Fruit fly (Drosophila melanogaster): Measurements from ENCODE around the gene CAH8.

Gene CAH8

dm6 chr3R:22395409-22396178, 6.1 kb upstream of the CAH8 start (continued):
- TF ChIP-seq Doc2 (GFP tag; IDR thresholded peaks at IDR 0.05) (no peak), HLHmδ (GFP tag; optimal IDR thresholded peaks at IDR 0.05) (no peak), Dfd (GFP tag; optimal IDR thresholded peaks at IDR 0.05) (no peak), cad (GFP tag; optimal IDR thresholded peaks at IDR 0.05) (no peak), CG11696 (GFP tag; IDR thresholded peaks at IDR 0.05) (no peak), row (GFP tag; IDR thresholded peaks at IDR 0.05) (peak; percentile 36; the same call in 2 of the 3 replicates), CG11695 (GFP tag; IDR thresholded peaks at IDR 0.05) (no peak)

dm6 chr3R:22394004-22394403, 4.5 kb upstream of the CAH8 start, which contains the start of gene CG13857:
CG13857 (minus strand) TSS chr3R:22394104.
- TF ChIP-seq CG15696 (tag; optimal IDR thresholded peaks at IDR 0.05) (no peak), unpg (GFP tag; optimal IDR thresholded peaks at IDR 0.05) (no peak)

dm6 chr3R:22390109-22390508, 595 bp upstream of the CAH8 start:
- no peak for TF ChIP-seq Vsx1 (GFP tag; optimal IDR thresholded peaks at IDR 0.05)
- no peak for TF ChIP-seq trem (tag; optimal IDR thresholded peaks at IDR 0.05)
- TF ChIP-seq Deaf1 (tag; optimal IDR thresholded peaks at IDR 0.05) = peak; percentile 37
- peak; percentile 3 for TF ChIP-seq CG10543 (GFP tag; optimal IDR thresholded peaks at IDR 0.05)
- no peak for TF ChIP-seq lbe (GFP tag; optimal IDR thresholded peaks at IDR 0.05)
- no peak for TF ChIP-seq amos (GFP tag; IDR thresholded peaks at IDR 0.05; ENCODE audit: partially characterized antibody)
- peak; percentile 37; the same call in 1 of the 3 replicates for TF ChIP-seq CG34224 (GFP tag; IDR thresholded peaks at IDR 0.05; ENCODE audit: partially characterized antibody)
- TF ChIP-seq CG5953 (GFP tag; IDR thresholded peaks at IDR 0.05) = no peak
- TF ChIP-seq E2f1 (GFP tag; IDR thresholded peaks at IDR 0.05) = no peak
- TF ChIP-seq CG13894 (tag; optimal IDR thresholded peaks at IDR 0.05) = peak; percentile 92
- TF ChIP-seq CG15479 (GFP tag; optimal IDR thresholded peaks at IDR 0.05) = peak; percentile 33

- TF ChIP-seq Bgb (GFP tag; IDR thresholded peaks at IDR 0.05; ENCODE audit: partially characterized antibody) (no peak), HLHmδ (GFP tag; optimal IDR thresholded peaks at IDR 0.05) (no peak), CG6765 (GFP tag; optimal IDR thresholded peaks at IDR 0.05) (no peak), bigmax (GFP tag; optimal IDR thresholded peaks at IDR 0.05) (no peak), CG6813 (GFP tag; optimal IDR thresholded peaks at IDR 0.05) (no peak), Opbp (GFP tag; IDR thresholded peaks at IDR 0.05; ENCODE audit: partially characterized antibody) (0 out of 3 replicates have a peak, but pooled peaks have one; percentile 35), Blimp-1 (GFP tag; optimal IDR thresholded peaks at IDR 0.05) (no peak), CG1603 (tag; optimal IDR thresholded peaks at IDR 0.05) (no peak), CG1792 (GFP tag; optimal IDR thresholded peaks at IDR 0.05) (no peak), CG2129 (GFP tag; IDR thresholded peaks at IDR 0.05; ENCODE audit: partially characterized antibody) (no peak), HLH3B (GFP tag; IDR thresholded peaks at IDR 0.05) (no peak), dan (GFP tag; IDR thresholded peaks at IDR 0.05) (no peak), gcm (GFP tag; optimal IDR thresholded peaks at IDR 0.05) (peak; percentile 40), CG12236 (GFP tag; optimal IDR thresholded peaks at IDR 0.05) (no peak), Med (GFP tag) (peak; percentile 49)
Observed at dm6 chr3R:22381735-22382134, 7.8 kb downstream of the CAH8 start, which contains the start of gene Gpdh3. Gpdh3 (plus strand) TSS chr3R:22382035.

All from whole organism, embryonic.